Fruit fly (Drosophila melanogaster) S2 (cell line): ENCODE measurements around the gene TMEM216.

Experiments
- CG8478 ChIP-seq: fragments of >200 bp; optimal IDR thresholded peaks from 2 replicates; lab custom pipeline; 2018
- CTCF ChIP-seq, 2 experiments: fragments of >200 bp; optimal IDR thresholded peaks; 2 replicates each; lab custom pipeline; 2018

TMEM216 gene

DNA sequence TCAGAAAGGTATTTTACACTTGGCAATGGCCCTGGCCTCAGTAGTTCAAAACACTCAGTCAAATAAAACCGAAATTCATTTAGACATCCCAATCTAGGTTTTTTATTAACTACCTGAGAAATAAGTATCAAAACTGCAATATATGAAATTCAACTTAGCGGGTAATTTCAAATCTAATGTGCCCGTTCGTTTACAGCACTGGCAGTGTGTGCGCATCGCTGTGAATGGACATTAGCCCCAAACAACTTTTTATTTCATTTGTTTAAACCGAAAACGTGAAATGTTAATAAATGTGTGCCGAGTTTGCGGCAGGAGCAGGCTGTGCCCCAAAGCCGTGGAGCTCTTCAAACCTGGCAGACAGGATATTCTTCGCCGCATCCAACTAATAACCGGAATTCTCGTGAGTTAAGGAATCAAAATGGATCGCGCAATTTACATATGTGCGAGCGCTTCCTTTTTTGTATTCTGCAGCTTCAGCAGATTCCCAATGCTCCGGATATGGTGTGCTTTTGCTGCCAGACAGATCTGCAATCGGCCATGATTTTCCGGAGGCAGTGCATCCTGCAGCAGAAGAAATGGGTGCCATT lies 7.0 kb downstream of the TMEM216 start, which contains the start of gene nom:
TSS of gene nom (plus strand) at position 213 of the 587 bp plus-strand sequence.
- no peak for TF ChIP-seq CG8478

DNA sequence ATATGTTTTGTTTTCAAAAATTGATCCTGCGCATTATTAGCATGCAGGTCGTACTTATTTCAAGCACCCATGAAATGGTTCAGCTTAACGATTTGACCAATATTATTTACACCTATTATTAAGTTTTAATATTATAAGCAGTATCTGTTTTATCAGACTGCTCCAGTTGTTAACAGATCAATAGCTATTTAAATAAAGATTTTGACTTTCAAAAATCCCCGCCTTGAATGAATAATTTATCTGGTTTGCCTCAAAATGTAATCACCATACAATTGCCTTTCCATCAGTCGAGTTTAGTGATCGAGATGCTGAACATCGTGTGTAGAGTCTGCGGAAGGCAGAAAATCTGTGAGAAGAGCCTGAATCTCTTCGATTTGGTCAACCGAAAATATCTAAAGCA lies 9.1 kb downstream of the TMEM216 start, which contains the start of gene ouib:
TSS of gene ouib (plus strand) at position 301 of the 400 bp plus-strand sequence.
- TF ChIP-seq CTCF (optimal IDR thresholded peaks at IDR 0.05; lab: Kevin White, UChicago) (no peak), CG8478 (no peak)

DNA sequence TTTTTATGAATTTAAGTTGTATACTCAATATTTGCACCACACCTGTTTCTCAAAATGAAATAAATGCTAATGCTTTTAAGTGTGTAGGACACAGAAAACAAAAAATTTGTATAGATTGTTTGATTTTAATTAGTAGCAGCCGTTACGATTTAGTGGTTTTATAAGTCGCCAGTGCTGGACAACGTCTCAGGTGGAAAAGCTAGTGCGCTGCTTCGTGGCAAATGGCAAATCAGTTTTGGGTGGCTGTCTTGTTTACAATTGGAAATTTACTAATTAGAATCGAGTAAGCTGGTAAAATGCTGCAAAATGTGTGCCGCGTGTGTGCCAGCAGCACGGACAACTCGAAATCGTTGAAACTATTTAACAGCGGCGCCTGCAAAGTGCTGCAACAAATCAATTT lies 10.6 kb downstream of the TMEM216 start, which contains the start of gene CG8159:
TSS of gene CG8159 (plus strand) at position 223 of the 400 bp plus-strand sequence.
- TF ChIP-seq CG8478, result no peak
- TF ChIP-seq CTCF (optimal IDR thresholded peaks at IDR 0.05; lab: Kevin White, UChicago), result no peak

DNA sequence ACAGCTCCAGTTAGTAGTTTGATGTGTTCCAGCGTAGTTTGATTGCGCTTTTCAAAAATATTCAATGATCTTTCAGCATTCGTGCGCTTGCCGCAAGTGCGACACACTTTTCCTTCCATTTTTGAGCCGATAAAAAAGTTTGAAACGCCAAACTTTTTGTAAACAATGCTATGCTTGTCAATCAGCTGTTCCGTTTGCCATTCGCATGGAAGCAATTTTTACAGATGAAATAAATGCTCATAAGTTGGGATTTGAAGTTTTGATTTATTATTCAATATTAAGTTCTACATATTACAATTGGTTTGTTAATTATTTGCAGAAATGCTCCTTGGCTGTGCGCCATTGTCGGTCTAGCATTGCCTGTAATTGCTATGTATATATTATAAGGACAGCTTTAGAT lies 13.5 kb downstream of the TMEM216 start, which contains the start of gene ranshi:
TSS of gene ranshi (minus strand) at position 152 of the 400 bp plus-strand sequence.
- no peak for TF ChIP-seq CTCF (optimal IDR thresholded peaks at IDR 0.05; lab: Kevin White, UChicago)
- no peak for TF ChIP-seq CG8478

DNA sequence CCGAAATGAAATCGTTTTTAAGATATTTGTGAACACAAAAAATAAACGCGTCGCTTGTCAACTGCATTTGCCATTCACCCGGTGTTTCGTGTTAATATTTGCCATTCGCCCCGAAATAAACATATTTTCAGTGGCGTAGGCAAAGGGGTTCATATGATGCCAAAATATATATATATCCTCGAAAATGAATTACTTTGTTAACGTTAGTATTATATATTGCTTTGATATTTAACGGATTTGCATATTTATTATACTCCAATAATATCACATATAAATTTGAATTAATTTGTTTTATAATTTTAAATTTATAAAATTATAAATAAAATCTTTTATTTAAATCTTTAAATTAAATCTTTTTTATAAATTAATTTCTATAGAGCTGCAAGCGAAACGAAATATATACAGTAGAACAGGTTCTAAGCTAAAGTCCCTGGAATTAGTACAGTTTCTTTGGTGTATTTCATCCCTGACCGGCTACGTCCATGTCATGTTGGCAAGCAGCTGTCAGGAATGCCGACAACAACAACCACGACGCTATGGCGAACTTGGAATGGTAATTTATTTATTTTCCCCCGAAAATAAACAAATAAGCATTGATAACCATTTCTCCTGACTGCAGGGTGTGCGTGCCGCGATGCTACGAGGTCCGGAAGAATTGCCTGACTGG lies 15.7 kb downstream of the TMEM216 start, which contains the start of the genes M1BP and CG8202:
TSS of gene M1BP (minus strand) at position 102 of the 667 bp plus-strand sequence.
TSS of gene CG8202 (plus strand) at position 495 of the 667 bp plus-strand sequence.
- TF ChIP-seq CTCF (optimal IDR thresholded peaks at IDR 0.05; lab: Kevin White, UChicago), result no peak
- TF ChIP-seq CG8478, result no peak

DNA sequence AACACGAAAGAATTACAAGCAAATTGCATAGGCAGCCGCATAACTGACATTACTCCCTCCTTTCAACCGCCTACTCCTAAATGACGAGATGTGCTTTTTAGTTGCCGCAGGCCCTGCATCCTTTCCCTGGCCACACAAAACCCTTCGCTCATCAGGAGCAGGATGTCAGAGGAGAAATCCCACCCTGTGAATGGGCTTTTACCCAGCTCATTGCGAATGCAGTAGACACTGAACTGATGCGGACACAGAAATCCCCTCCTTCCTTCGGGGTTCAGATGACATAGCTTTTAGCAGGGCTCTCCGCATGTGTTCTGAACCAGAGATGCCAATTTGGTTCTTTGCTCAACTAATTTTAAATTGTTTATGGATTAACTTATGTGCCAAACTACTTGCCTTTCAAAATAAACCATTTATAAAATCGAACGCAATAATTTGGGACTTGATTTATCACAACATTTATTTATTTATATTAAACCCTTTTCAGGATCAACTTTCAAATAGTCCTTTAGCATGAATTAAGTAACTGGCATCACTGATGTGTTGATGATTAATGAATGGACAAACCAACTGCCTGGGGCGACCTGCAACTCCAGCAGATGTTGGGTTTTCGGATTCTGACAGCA lies 23.2 kb downstream of the TMEM216 start:
- TF ChIP-seq CTCF (optimal IDR thresholded peaks at IDR 0.05; lab: Kevin White, UChicago), result no peak
- TF ChIP-seq CG8478, result no peak

DNA sequence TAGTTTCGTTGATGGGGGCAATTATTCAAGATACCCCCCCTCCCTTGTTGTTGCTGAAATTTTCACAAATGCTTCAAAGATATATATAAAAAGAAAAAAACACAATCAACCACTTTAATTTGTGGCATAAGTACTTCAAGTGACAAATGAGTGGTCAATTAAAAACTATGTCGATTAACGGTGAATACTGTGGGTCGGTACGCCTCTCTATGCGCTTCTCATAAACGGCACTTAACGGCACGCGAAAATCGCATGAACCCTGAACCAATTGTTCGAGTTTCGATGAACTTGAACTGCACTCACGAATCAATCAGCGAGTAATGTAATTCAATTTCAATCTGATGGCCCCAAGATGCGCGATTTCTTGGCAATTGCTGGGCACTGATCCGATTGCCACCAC lies 24.1 kb downstream of the TMEM216 start:
- no peak for TF ChIP-seq CTCF (optimal IDR thresholded peaks at IDR 0.05; lab: Kevin White, UChicago)
- no peak for TF ChIP-seq CG8478

DNA sequence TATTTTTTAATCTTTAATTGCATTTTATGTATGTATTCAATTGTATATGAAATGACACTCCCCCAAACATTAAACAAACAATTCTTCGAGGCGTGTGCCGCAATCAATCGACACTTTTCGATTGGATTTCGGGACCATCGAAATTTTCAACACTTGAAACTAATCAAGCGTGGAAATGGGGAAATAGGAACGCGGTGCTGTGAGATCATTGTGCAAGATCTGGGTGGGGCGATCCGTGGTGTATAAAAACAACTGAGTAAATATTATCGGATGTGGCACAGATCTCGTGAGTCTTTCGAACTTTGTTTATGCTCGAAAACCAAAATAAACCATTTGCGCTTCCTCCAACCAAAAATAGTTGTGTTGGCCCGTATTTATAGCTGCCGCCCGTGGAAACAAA lies 25.2 kb downstream of the TMEM216 start:
- TF ChIP-seq CTCF (optimal IDR thresholded peaks at IDR 0.05; lab: Kevin White, UChicago) (no peak), CG8478 (no peak)

DNA sequence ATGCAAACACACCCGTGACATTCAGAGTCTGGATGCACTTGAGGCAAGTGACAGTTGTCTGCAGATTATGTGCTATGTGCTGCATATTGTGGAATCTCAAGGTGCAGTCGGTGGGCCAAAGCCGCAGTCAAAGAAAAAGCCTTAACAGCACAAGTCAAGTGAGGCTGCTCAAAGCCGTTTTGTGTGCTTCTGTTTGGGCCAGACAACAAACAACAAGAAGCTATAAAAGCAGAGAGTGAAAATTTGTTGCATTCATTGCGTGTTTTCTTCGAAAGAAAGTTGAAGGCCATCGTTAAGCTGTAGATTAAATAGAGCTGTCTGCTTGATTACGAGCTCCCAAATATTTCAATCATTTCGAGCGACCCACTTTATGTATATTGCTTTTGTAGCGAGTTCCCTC lies 25.9 kb downstream of the TMEM216 start:
- no peak for TF ChIP-seq CG8478
- no peak for TF ChIP-seq CTCF (optimal IDR thresholded peaks at IDR 0.05; lab: Kevin White, UChicago)

DNA sequence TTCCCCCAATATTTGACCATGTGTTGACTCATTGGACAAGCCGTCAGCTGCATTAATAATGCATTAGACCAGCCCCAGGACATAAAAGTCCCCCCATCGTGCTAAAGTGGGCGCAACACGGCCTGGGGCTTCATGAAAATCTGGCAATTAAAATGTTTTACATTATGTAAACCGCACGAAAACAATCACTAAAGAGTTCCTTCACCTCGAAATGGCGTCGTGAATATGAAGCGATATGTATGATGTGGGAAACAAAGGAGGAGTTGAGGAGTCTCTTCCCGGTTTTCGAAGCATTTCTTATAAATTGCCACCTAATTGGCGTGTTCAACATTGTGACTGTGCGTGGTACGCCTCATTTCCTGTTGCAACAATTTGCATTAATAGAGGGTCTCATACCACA lies 26.6 kb downstream of the TMEM216 start:
- TF ChIP-seq CTCF (optimal IDR thresholded peaks at IDR 0.05; lab: Kevin White, UChicago) (no peak), CG8478 (no peak)

DNA sequence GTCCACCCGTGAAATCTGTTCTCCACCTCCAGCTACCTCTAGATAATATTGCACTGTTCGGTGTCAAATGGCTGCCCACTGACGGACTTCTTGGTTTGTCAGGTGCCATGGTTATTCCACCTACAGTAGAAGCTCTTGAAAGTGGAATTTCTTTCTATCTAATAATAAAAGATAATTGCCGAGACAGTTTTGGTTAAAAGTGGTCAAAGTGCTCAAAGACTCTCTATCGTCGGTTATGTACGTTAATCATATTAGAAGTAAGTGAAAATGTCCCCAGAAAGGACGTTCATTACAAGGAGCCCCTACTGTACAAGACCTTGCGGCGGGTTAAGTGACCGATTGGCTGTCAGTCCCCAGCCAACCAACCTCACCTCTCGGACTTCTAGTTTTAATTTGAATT lies 28.2 kb downstream of the TMEM216 start:
- TF ChIP-seq CG8478 (no peak), CTCF (optimal IDR thresholded peaks at IDR 0.05; lab: Kevin White, UChicago) (no peak)

DNA sequence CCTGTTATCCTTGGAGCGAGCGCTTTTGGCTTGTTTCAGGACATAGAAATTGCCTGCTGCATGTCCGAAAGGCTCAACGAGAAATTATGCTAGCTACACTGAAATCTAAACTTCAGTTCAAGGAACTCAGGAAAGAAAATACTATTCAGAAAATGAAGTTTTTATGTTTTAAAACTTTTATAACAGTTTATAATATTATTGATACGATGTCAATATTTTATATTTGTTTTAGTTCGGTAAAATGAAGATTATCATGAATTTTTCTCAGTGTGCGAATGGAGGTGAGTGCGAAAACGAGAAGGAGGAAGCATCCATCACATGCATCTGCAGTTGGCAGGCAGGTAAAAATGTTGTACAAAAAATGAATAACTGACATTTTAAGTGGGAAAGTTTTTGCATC lies 30.3 kb downstream of the TMEM216 start:
- TF ChIP-seq CTCF (optimal IDR thresholded peaks at IDR 0.05; lab: Kevin White, UChicago) (no peak), CG8478 (no peak)

DNA sequence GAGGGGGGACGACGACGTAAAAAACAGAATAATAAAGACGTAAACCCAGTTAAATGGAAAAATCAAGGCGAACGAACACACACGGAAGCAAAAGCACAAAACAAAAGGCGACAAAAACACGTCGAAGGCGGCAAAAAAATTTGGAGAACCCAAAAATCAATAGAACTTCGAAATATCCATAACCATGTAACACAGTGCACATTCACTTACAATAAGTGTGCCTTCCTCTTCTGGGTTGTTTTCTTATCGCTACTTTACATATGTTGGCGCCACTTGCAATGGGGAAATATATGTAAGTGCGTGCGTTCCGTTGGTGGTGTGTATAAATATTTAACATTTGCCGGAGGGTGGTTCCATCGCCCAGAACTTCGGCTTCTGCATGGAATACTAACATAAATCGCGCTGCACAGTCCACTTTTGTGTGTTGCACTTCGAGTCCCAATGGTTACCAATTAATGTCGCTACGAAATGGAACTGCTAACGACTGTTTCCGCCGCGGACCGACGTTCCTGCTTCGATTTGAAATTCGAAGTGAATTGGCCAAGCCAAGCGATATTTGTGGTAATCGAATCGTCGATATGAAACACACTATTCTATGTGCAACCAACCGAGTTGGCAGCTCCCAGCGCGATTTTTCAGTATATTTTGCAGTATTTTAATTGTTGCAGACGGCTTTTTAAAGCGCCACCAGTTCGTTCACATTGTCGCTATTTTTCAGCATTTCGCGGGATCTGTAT lies 31.3 kb downstream of the TMEM216 start, which contains the start of the genes CG9801 and Nasp:
TSS of gene CG9801 (minus strand) at position 542 of the 737 bp plus-strand sequence.
TSS of gene Nasp (plus strand) at position 665 of the 737 bp plus-strand sequence.
- TF ChIP-seq CG8478 (no peak), CTCF (optimal IDR thresholded peaks at IDR 0.05; lab: Kevin White, UChicago) (peak; percentile 45 to 51)

DNA sequence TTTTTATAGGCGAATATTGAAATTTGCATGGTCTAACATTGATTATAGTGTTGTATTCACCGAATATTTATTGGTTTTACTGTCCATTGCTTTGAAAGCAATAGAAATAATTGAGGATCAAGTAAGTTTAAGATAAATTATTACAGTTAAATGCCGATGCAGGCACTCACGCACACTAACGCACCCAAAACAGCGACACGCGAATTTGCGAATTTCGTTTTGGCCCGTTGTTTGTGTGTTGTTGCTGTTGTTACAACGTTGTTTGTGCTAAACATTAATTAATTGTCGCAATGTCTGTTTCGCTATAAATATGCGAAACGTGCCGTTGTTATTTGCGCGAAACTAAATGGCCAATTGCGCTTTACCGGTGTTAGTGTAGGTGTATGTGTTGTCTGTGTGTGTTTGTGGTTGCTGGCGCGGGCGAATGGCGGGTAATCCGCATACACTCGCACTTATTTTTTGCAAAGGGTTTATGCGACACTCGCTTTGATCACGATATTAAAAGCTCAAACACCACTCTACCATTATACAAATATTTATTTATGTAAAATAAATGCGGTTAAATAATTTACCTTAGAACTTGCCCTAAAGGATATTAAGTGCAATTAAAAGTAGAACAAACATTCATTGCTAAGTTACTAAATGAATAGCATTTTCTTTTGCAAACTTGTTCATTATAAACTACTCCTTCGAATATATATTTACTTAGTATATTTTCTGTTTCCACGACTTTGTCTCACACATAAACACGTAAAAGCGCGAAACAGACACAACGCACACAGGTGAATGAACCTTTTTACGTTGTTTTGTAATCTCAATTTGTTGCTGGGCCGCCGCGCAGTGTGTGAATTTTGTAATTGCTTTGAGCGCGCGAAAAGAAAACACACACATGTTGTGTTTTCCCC lies 32.1 kb downstream of the TMEM216 start:
- no peak for TF ChIP-seq CG8478
- TF ChIP-seq CTCF (optimal IDR thresholded peaks at IDR 0.05; lab: Kevin White, UChicago), result no peak
